Worm (Caenorhabditis elegans): ENCODE data around the gene R144.6.

R144.6 gene

ce11 chrIII:5047175-5047574, 42.7 kb upstream of the R144.6 start, which contains the start of gene txbp-3:
TSS of gene txbp-3 (minus strand) at chrIII:5047459.
- TF ChIP-seq madf-9 (GFP tag; conservative IDR thresholded peaks at IDR 0.05) (no peak), gei-8 (GFP tag; optimal IDR thresholded peaks at IDR 0.05) (no peak), ZK337.2 (GFP tag; IDR thresholded peaks at IDR 0.05) (no peak), Y5F2A.4 (GFP tag; optimal IDR thresholded peaks at IDR 0.05) (no peak), attf-4 (tag; optimal IDR thresholded peaks at IDR 0.05) (no peak), R02D3.7 (tag; optimal IDR thresholded peaks at IDR 0.05) (no peak), nhr-28 (tag; optimal IDR thresholded peaks at IDR 0.05) (peak; percentile 77), pqm-1 (tag; optimal IDR thresholded peaks at IDR 0.05) (peak; percentile 85), duxl-1 (tag; optimal IDR thresholded peaks at IDR 0.05; ENCODE audit: poor library complexity) (no peak), ZK546.5 (tag; optimal IDR thresholded peaks at IDR 0.05) (no peak), hlh-30 (tag; optimal IDR thresholded peaks at IDR 0.05; ENCODE audit: insufficient read depth) (peak; percentile 58), vab-7 (GFP tag; IDR thresholded peaks at IDR 0.05) (no peak), zfp-2 (tag; optimal IDR thresholded peaks at IDR 0.05) (no peak), arid-1 (GFP tag; conservative IDR thresholded peaks at IDR 0.05) (no peak), Y48G9A.11 (GFP tag; IDR thresholded peaks at IDR 0.05) (no peak), mdl-1 (tag; optimal IDR thresholded peaks at IDR 0.05) (peak in 1 of 2 experiments; percentile 5), egl-27 (tag; optimal IDR thresholded peaks at IDR 0.05) (no peak), madf-5 (GFP tag; IDR thresholded peaks at IDR 0.05) (no peak), lin-1 (GFP tag; IDR thresholded peaks at IDR 0.05) (no peak), jun-1 (tag; optimal IDR thresholded peaks at IDR 0.05) (no peak), F37D6.2 (tag; optimal IDR thresholded peaks at IDR 0.05) (no peak), spr-3 (GFP tag; optimal IDR thresholded peaks at IDR 0.05) (no peak), dmd-6 (GFP tag; IDR thresholded peaks at IDR 0.05) (peak; percentile 57; the same call in 1 of the 2 replicates), unc-62 (GFP tag; optimal IDR thresholded peaks at IDR 0.05 in 1 of 2) (peak in 1 of 2 experiments; percentile 20), unc-62 (tag; optimal IDR thresholded peaks at IDR 0.05) (no peak), mdt-29 (GFP tag; IDR thresholded peaks at IDR 0.05) (no peak), lin-29 (GFP tag; IDR thresholded peaks at IDR 0.05) (no peak), saeg-2 (GFP tag; IDR thresholded peaks at IDR 0.05) (no peak), unc-39 (tag; optimal IDR thresholded peaks at IDR 0.05) (no peak), ceh-82 (tag; optimal IDR thresholded peaks at IDR 0.05) (no peak), aly-2 (tag; optimal IDR thresholded peaks at IDR 0.05) (no peak), daf-16 (GFP tag; optimal IDR thresholded peaks at IDR 0.05) (no peak), daf-16 (tag; optimal IDR thresholded peaks at IDR 0.05) (peak; percentile 24), ztf-7 (tag; optimal IDR thresholded peaks at IDR 0.05) (no peak), zfp-3 (GFP tag; conservative IDR thresholded peaks at IDR 0.05) (no peak), nhr-41 (GFP tag; IDR thresholded peaks at IDR 0.05) (no peak), lin-38 (GFP tag; IDR thresholded peaks at IDR 0.05) (no peak), lin-39 (tag; optimal IDR thresholded peaks at IDR 0.05) (no peak), mxl-2 (GFP tag; conservative IDR thresholded peaks at IDR 0.05) (no peak), cey-2 (tag; optimal IDR thresholded peaks at IDR 0.05; ENCODE audit: borderline replicate concordance, insufficient read depth) (no peak), mes-2 (tag; optimal IDR thresholded peaks at IDR 0.05; ENCODE audit: poor library complexity, severe bottlenecking) (peak; percentile 83), snpc-1.2 (GFP tag; IDR thresholded peaks at IDR 0.05) (no peak), T26A8.4 (GFP tag; IDR thresholded peaks at IDR 0.05) (no peak), zag-1 (tag; optimal IDR thresholded peaks at IDR 0.05) (no peak), tra-1 (GFP tag; IDR thresholded peaks at IDR 0.05) (no peak), T20F7.1 (GFP tag; optimal IDR thresholded peaks at IDR 0.05) (peak; percentile 25), tag-97 (GFP tag; IDR thresholded peaks at IDR 0.05) (no peak), nhr-111 (GFP tag; optimal IDR thresholded peaks at IDR 0.05) (no peak), rbr-2 (tag; optimal IDR thresholded peaks at IDR 0.05) (peak; percentile 1), dmd-9 (GFP tag; IDR thresholded peaks at IDR 0.05) (no peak), fos-1 (tag; optimal IDR thresholded peaks at IDR 0.05) (no peak), D1046.2 (GFP tag; IDR thresholded peaks at IDR 0.05) (no peak)

All from whole organism, L4 larva.